Fruit fly (Drosophila melanogaster) whole organism, embryonic: ENCODE data around the gene CG7943.

ENCODE experiments used
- Asciz ChIP-seq: fragments of 200-800 bp; sonication (Bioruptor generic); optimal IDR thresholded peaks from 2 replicates; lab custom pipeline; 2017; ENCODE audit warnings: missing biosample characterization, mild to moderate bottlenecking, missing genetic modification characterization, missing genetic modification reagents
- Atf6 ChIP-seq: fragments of 200-800 bp; sonication (Bioruptor generic); IDR thresholded peaks from 2 replicates; pipeline ENCODE4 v1.3.6; 2022; ENCODE audit warnings: missing biosample characterization, missing genetic modification characterization
- BEAF-32 ChIP-seq: fragments of 200-800 bp; sonication (Bioruptor generic); optimal IDR thresholded peaks from 3 replicates; lab custom pipeline; 2017; ENCODE audit warnings: missing biosample characterization, missing genetic modification characterization, mild to moderate bottlenecking, moderate library complexity, missing genetic modification reagents
- CG10366 ChIP-seq: fragments of 200-800 bp; sonication (Bioruptor generic); IDR thresholded peaks from 2 replicates; pipeline ENCODE4 v1.3.6; 2022; ENCODE audit warnings: missing biosample characterization, missing genetic modification characterization
- CG11504 ChIP-seq: fragments of 200-800 bp; sonication (Bioruptor generic); optimal IDR thresholded peaks from 3 replicates; lab custom pipeline; 2019; ENCODE audit warnings: missing biosample characterization, mild to moderate bottlenecking, missing genetic modification characterization, moderate library complexity
- CG11560 ChIP-seq: fragments of 200-800 bp; sonication (Bioruptor generic); IDR thresholded peaks from 3 replicates; pipeline ENCODE4 v1.3.6; 2022; ENCODE audit warnings: missing biosample characterization, missing genetic modification characterization
- CG12744 ChIP-seq: fragments of 200-800 bp; sonication (Bioruptor generic); optimal IDR thresholded peaks from 2 replicates; lab custom pipeline; 2016; ENCODE audit warnings: missing biosample characterization, missing genetic modification characterization
- CG13424 ChIP-seq: fragments of 200-800 bp; sonication (Bioruptor generic); optimal IDR thresholded peaks from 2 replicates; lab custom pipeline; 2019; ENCODE audit warnings: missing biosample characterization, mild to moderate bottlenecking, missing genetic modification characterization, moderate library complexity
- CG13775 ChIP-seq: fragments of 200-800 bp; sonication (Bioruptor generic); optimal IDR thresholded peaks from 3 replicates; lab custom pipeline; 2017; ENCODE audit warnings: missing biosample characterization, mild to moderate bottlenecking, missing genetic modification characterization
- CG13894 ChIP-seq: fragments of 200-800 bp; sonication (Bioruptor generic); optimal IDR thresholded peaks from 3 replicates; lab custom pipeline; 2018; ENCODE audit warnings: missing biosample characterization, mild to moderate bottlenecking, missing genetic modification characterization, moderate library complexity
- CG14014 ChIP-seq: fragments of 200-800 bp; sonication (Bioruptor generic); IDR thresholded peaks from 2 replicates; pipeline ENCODE4 v1.3.6; 2022; ENCODE audit warnings: missing biosample characterization, missing genetic modification characterization
- CG16813 ChIP-seq: fragments of 200-800 bp; sonication (Bioruptor generic); IDR thresholded peaks from 3 replicates; pipeline ENCODE4 v1.3.6; 2022; ENCODE audit warnings: missing biosample characterization, missing genetic modification characterization; ENCODE audit not compliant: partially characterized antibody
- CG18599 ChIP-seq: fragments of 200-800 bp; sonication (Bioruptor generic); optimal IDR thresholded peaks from 3 replicates; lab custom pipeline; 2017; ENCODE audit warnings: missing biosample characterization, missing genetic modification characterization, mild to moderate bottlenecking, moderate library complexity, missing genetic modification reagents
- CG2712 ChIP-seq: fragments of 200-800 bp; optimal IDR thresholded peaks from 3 replicates; lab custom pipeline; 2019; ENCODE audit warnings: missing biosample characterization, mild to moderate bottlenecking, missing genetic modification characterization, moderate library complexity
- CG3065 ChIP-seq: fragments of 200-800 bp; sonication (Bioruptor generic); optimal IDR thresholded peaks from 2 replicates; lab custom pipeline; 2016; ENCODE audit warnings: missing biosample characterization, missing genetic modification characterization
- CG3838 ChIP-seq: fragments of 200-800 bp; sonication (Bioruptor generic); optimal IDR thresholded peaks from 3 replicates; lab custom pipeline; 2016; ENCODE audit warnings: missing biosample characterization, missing genetic modification characterization
- CG43689 ChIP-seq: fragments of 200-800 bp; sonication (Bioruptor generic); IDR thresholded peaks from 2 replicates; pipeline ENCODE4 v1.3.6; 2022; ENCODE audit warnings: missing biosample characterization, missing genetic modification characterization
- CG5245 ChIP-seq: fragments of 200-800 bp; sonication (Bioruptor generic); optimal IDR thresholded peaks from 3 replicates; lab custom pipeline; 2016; ENCODE audit warnings: missing biosample characterization, missing genetic modification characterization
- CG7271 ChIP-seq: fragments of 200-800 bp; sonication (Bioruptor generic); optimal IDR thresholded peaks from 2 replicates; lab custom pipeline; 2018; ENCODE audit warnings: missing biosample characterization, mild to moderate bottlenecking, missing genetic modification characterization, moderate library complexity
- CG9437 ChIP-seq: fragments of 200-800 bp; sonication (Bioruptor generic); optimal IDR thresholded peaks from 2 replicates; lab custom pipeline; 2018; ENCODE audit warnings: missing biosample characterization, mild to moderate bottlenecking, missing genetic modification characterization
- Doc3 ChIP-seq: fragments of 200-800 bp; sonication (Bioruptor generic); IDR thresholded peaks from 3 replicates; pipeline ENCODE4 v1.3.6; 2022; ENCODE audit warnings: missing biosample characterization, missing genetic modification characterization; ENCODE audit not compliant: partially characterized antibody
- Dref ChIP-seq: fragments of 200-800 bp; sonication (Bioruptor generic); IDR thresholded peaks from 2 replicates; pipeline ENCODE4 v1.3.6; 2022; ENCODE audit warnings: missing biosample characterization, missing genetic modification characterization
- HLHmδ ChIP-seq: fragments of 200-800 bp; sonication (Bioruptor generic); optimal IDR thresholded peaks from 2 replicates; lab custom pipeline; 2018; ENCODE audit warnings: missing biosample characterization, mild to moderate bottlenecking, missing genetic modification characterization, moderate library complexity
- Hey ChIP-seq: fragments of 200-800 bp; sonication (Bioruptor generic); optimal IDR thresholded peaks from 3 replicates; lab custom pipeline; 2018; ENCODE audit warnings: missing biosample characterization, mild to moderate bottlenecking, missing genetic modification characterization
- NK7.1 ChIP-seq: fragments of 200-800 bp; sonication (Bioruptor generic); optimal IDR thresholded peaks from 3 replicates; lab custom pipeline; 2016; ENCODE audit warnings: missing biosample characterization, missing genetic modification characterization
- Neu2 ChIP-seq: fragments of 200-800 bp; sonication (Bioruptor generic); optimal IDR thresholded peaks from 3 replicates; lab custom pipeline; 2016; ENCODE audit warnings: missing biosample characterization, missing genetic modification characterization, borderline replicate concordance
- Sox102F ChIP-seq: fragments of 200-800 bp; sonication (Bioruptor generic); optimal IDR thresholded peaks from 2 replicates; lab custom pipeline; 2018; ENCODE audit warnings: missing biosample characterization, mild to moderate bottlenecking, missing genetic modification characterization, moderate library complexity
- Stat92E ChIP-seq, 3 experiments: fragments of >200 bp in 2 of 3; fragments of 200-800 bp in 1 of 3; sonication (Bioruptor generic) in 1 of 3; optimal IDR thresholded peaks; 2 replicates each; lab custom pipeline; 2017 to 2019; ENCODE audit warnings: missing biosample characterization in 3 of 3, missing genetic modification characterization in 3 of 3, mild to moderate bottlenecking in 1 of 3, moderate library complexity in 1 of 3
- bab2 ChIP-seq: fragments of 200-800 bp; sonication (Bioruptor generic); optimal IDR thresholded peaks from 2 replicates; lab custom pipeline; 2016; ENCODE audit warnings: missing biosample characterization, missing genetic modification characterization
- chn ChIP-seq: fragments of 200-800 bp; sonication (Bioruptor generic); optimal IDR thresholded peaks from 2 replicates; lab custom pipeline; 2016; ENCODE audit warnings: missing biosample characterization, missing genetic modification characterization
- croc ChIP-seq: fragments of 200-800 bp; sonication (Bioruptor generic); conservative IDR thresholded peaks from 3 replicates; pipeline ENCODE4 v1.3.6; 2022; ENCODE audit warnings: missing biosample characterization, missing genetic modification characterization
- danr ChIP-seq: fragments of 200-800 bp; sonication (Bioruptor generic); IDR thresholded peaks from 2 replicates; pipeline ENCODE4 v1.3.6; 2022; ENCODE audit warnings: missing biosample characterization, missing genetic modification characterization
- dpn ChIP-seq, 2 experiments: fragments of 200-800 bp; sonication (Bioruptor generic); optimal IDR thresholded peaks; 3 replicates each; lab custom pipeline; 2016; ENCODE audit warnings: missing biosample characterization in 2 of 2, missing genetic modification characterization in 2 of 2
- exex ChIP-seq: fragments of 200-800 bp; sonication (Bioruptor generic); optimal IDR thresholded peaks from 4 replicates; lab custom pipeline; 2018; ENCODE audit warnings: missing biosample characterization, mild to moderate bottlenecking, missing genetic modification characterization, moderate library complexity
- gce ChIP-seq: fragments of 200-800 bp; sonication (Bioruptor generic); IDR thresholded peaks from 3 replicates; pipeline ENCODE4 v1.3.6; 2022; ENCODE audit warnings: missing biosample characterization, missing genetic modification characterization
- hbn ChIP-seq: fragments of 200-800 bp; sonication (Bioruptor generic); IDR thresholded peaks from 2 replicates; pipeline ENCODE4 v1.3.6; 2022; ENCODE audit warnings: missing biosample characterization, missing genetic modification characterization; ENCODE audit not compliant: partially characterized antibody
- hkb ChIP-seq, 2 experiments: fragments of 200-800 bp in 1 of 2; fragments of >200 bp in 1 of 2; sonication (Bioruptor generic) in 1 of 2; IDR thresholded peaks in 1 of 2; optimal IDR thresholded peaks in 1 of 2; 2 replicates each; pipeline versions ENCODE4 v1.3.6 to Lab custom; 2017 to 2022; ENCODE audit warnings: missing biosample characterization in 1 of 2, missing genetic modification characterization in 1 of 2
- kni ChIP-seq: fragments of 200-800 bp; sonication (Bioruptor generic); optimal IDR thresholded peaks from 3 replicates; lab custom pipeline; 2017; ENCODE audit warnings: mild to moderate bottlenecking, missing biosample characterization, missing genetic modification reagents, missing genetic modification characterization
- lbe ChIP-seq: fragments of 200-800 bp; sonication (Bioruptor generic); optimal IDR thresholded peaks from 2 replicates; lab custom pipeline; 2016; ENCODE audit warnings: missing biosample characterization, mild to moderate bottlenecking, missing genetic modification characterization
- luna ChIP-seq: fragments of 200-800 bp; sonication (Bioruptor generic); optimal IDR thresholded peaks from 2 replicates; lab custom pipeline; 2016; ENCODE audit warnings: missing biosample characterization, missing genetic modification characterization
- oc ChIP-seq: fragments of 200-800 bp; sonication (Bioruptor generic); optimal IDR thresholded peaks from 2 replicates; lab custom pipeline; 2018; ENCODE audit warnings: missing biosample characterization, mild to moderate bottlenecking, missing genetic modification characterization, moderate library complexity
- pros ChIP-seq: fragments of 200-800 bp; sonication (Bioruptor generic); optimal IDR thresholded peaks from 3 replicates; lab custom pipeline; 2019; ENCODE audit warnings: missing biosample characterization, mild to moderate bottlenecking, missing genetic modification characterization, moderate library complexity
- shn ChIP-seq: fragments of 200-800 bp; sonication (Bioruptor generic); optimal IDR thresholded peaks from 3 replicates; lab custom pipeline; 2016; ENCODE audit warnings: missing biosample characterization, missing genetic modification characterization
- tin ChIP-seq: fragments of 200-800 bp; sonication (Bioruptor generic); optimal IDR thresholded peaks from 3 replicates; lab custom pipeline; 2016; ENCODE audit warnings: missing biosample characterization, missing genetic modification characterization
- ttk ChIP-seq: fragments of 200-800 bp; sonication (Bioruptor generic); IDR thresholded peaks from 2 replicates; pipeline ENCODE4 v2.1.2; 2022; ENCODE audit warnings: missing biosample characterization, missing genetic modification characterization
- tup ChIP-seq: fragments of 200-800 bp; sonication (Bioruptor generic); optimal IDR thresholded peaks from 2 replicates; lab custom pipeline; 2016; ENCODE audit warnings: missing biosample characterization, mild to moderate bottlenecking, missing genetic modification characterization, moderate library complexity
- unc-4 ChIP-seq: fragments of 200-800 bp; sonication (Bioruptor generic); IDR thresholded peaks from 2 replicates; pipeline ENCODE4 v1.3.6; 2022; ENCODE audit warnings: missing biosample characterization, missing genetic modification characterization; ENCODE audit not compliant: partially characterized antibody
- zen ChIP-seq: fragments of 200-800 bp; sonication (Bioruptor generic); optimal IDR thresholded peaks from 3 replicates; lab custom pipeline; 2018; ENCODE audit warnings: missing biosample characterization, mild to moderate bottlenecking, missing genetic modification characterization, moderate library complexity

Gene CG7943

dm6 chr3R:30043139-30043744, 3.0 kb upstream of the CG7943 start, which contains the start of gene Sry-delta (continued):
- TF ChIP-seq Asciz (no peak), luna (GFP tag; lab: Kevin White, UChicago) (peak; percentile 84), danr (peak; percentile 44; the same call in 1 of the 2 replicates), CG13894 (peak; percentile 89), dpn (GFP tag; optimal IDR thresholded peaks at IDR 0.05; lab: Kevin White, UChicago) (peak; percentile 88 to 93), hbn (GFP tag; lab: Robert Waterston, UW) (peak; percentile 71), gce (GFP tag; lab: Robert Waterston, UW) (0 out of 3 replicates have a peak, but pooled peaks have one; percentile 20), croc (GFP tag; lab: Robert Waterston, UW) (no peak; the same call in 1 of the 3 replicates), CG43689 (GFP tag; lab: Robert Waterston, UW) (no peak), CG10366 (GFP tag; lab: Robert Waterston, UW) (peak; percentile 70), kni (peak; percentile 17), CG9437 (GFP tag; lab: Kevin White, UChicago) (no peak), Doc3 (GFP tag; lab: Robert Waterston, UW) (peak; percentile 65; the same call in 2 of the 3 replicates), shn (peak; percentile 80), Atf6 (GFP tag; lab: Robert Waterston, UW) (peak; percentile 80), CG2712 (tag; lab: Kevin White, UChicago) (peak; percentile 83), exex (tag; lab: Kevin White, UChicago) (no peak), Stat92E (GFP tag; optimal IDR thresholded peaks at IDR 0.05; lab: Kevin White, UChicago) (no peak), BEAF-32 (GFP tag; lab: Kevin White, UChicago) (peak; percentile 89), tin (GFP tag; lab: Kevin White, UChicago) (peak; percentile 91), chn (GFP tag; lab: Kevin White, UChicago) (peak; percentile 85), pros (GFP tag; lab: Kevin White, UChicago) (no peak), CG12744 (peak; percentile 55), CG3065 (GFP tag; lab: Kevin White, UChicago) (peak; percentile 45), CG13424 (tag; lab: Kevin White, UChicago) (peak; percentile 72), CG14014 (GFP tag; lab: Robert Waterston, UW) (peak; percentile 61; the same call in 1 of the 2 replicates), CG18599 (GFP tag; lab: Kevin White, UChicago) (no peak), unc-4 (peak; percentile 80), CG11504 (no peak), tup (GFP tag; lab: Kevin White, UChicago) (peak; percentile 46), CG11560 (tag; lab: Robert Waterston, UW) (0 out of 3 replicates have a peak, but pooled peaks have one; percentile 28), Sox102F (no peak), CG13775 (GFP tag; lab: Kevin White, UChicago) (peak; percentile 74), CG3838 (GFP tag; lab: Kevin White, UChicago) (peak; percentile 20), Dref (GFP tag; lab: Robert Waterston, UW) (peak; percentile 77), CG5245 (peak; percentile 75), CG16813 (GFP tag; lab: Robert Waterston, UW) (peak; percentile 78), Neu2 (GFP tag; lab: Kevin White, UChicago) (peak; percentile 14), bab2 (peak; percentile 84), oc (tag; lab: Kevin White, UChicago) (no peak), ttk (peak; percentile 69), CG7271 (tag; lab: Kevin White, UChicago) (peak; percentile 3), hkb (optimal IDR thresholded peaks at IDR 0.05; lab: Kevin White, UChicago) (no peak), hkb (GFP tag; IDR thresholded peaks at IDR 0.05; lab: Robert Waterston, UW) (peak; percentile 75), lbe (GFP tag; lab: Kevin White, UChicago) (peak; percentile 68), Hey (tag; lab: Kevin White, UChicago) (no peak), zen (tag; lab: Kevin White, UChicago) (peak; percentile 80), NK7.1 (GFP tag; lab: Kevin White, UChicago) (peak; percentile 69), HLHmδ (peak; percentile 18)
